Fruit fly (Drosophila melanogaster) whole organism, prepupa: Measurements from ENCODE around the gene Edc3.

ENCODE experiments used
- Blimp-1 ChIP-seq: fragments of 200-800 bp; sonication (Bioruptor generic); optimal IDR thresholded peaks from 3 replicates; lab custom pipeline; 2017; ENCODE audit warnings: missing biosample characterization, missing genetic modification characterization, mild to moderate bottlenecking, moderate library complexity, missing genetic modification reagents
- CG10631 ChIP-seq: fragments of 200-800 bp; sonication (Bioruptor generic); optimal IDR thresholded peaks from 2 replicates; lab custom pipeline; 2016; ENCODE audit warnings: missing biosample characterization, missing genetic modification characterization
- CG11294 ChIP-seq: fragments of 200-800 bp; sonication (Bioruptor generic); IDR thresholded peaks from 2 replicates; pipeline ENCODE4 v1.3.6; 2022; ENCODE audit warnings: missing biosample characterization, missing genetic modification characterization
- CG11902 ChIP-seq: fragments of 200-800 bp; sonication (Bioruptor generic); optimal IDR thresholded peaks from 3 replicates; lab custom pipeline; 2016; ENCODE audit warnings: missing biosample characterization, missing genetic modification characterization
- CG15336 ChIP-seq: fragments of 200-800 bp; sonication (Bioruptor generic); IDR thresholded peaks from 2 replicates; pipeline ENCODE4 v1.3.6; 2022; ENCODE audit warnings: missing biosample characterization, missing genetic modification characterization
- CG1621 ChIP-seq: fragments of 200-800 bp; sonication (Bioruptor generic); optimal IDR thresholded peaks from 3 replicates; lab custom pipeline; 2018; ENCODE audit warnings: missing biosample characterization, mild to moderate bottlenecking, missing genetic modification characterization
- CG3032 ChIP-seq: fragments of 200-800 bp; optimal IDR thresholded peaks from 2 replicates; lab custom pipeline; 2019; ENCODE audit warnings: missing biosample characterization, mild to moderate bottlenecking, missing genetic modification characterization, moderate library complexity
- CG34406 ChIP-seq: fragments of 200-800 bp; sonication (Bioruptor generic); optimal IDR thresholded peaks from 3 replicates; lab custom pipeline; 2016; ENCODE audit warnings: missing biosample characterization, missing genetic modification characterization
- CG6163 ChIP-seq: fragments of 200-800 bp; sonication (Bioruptor generic); IDR thresholded peaks from 3 replicates; pipeline ENCODE4 v1.3.6; 2022; ENCODE audit warnings: missing biosample characterization, missing genetic modification characterization
- CG6276 ChIP-seq: fragments of 200-800 bp; sonication (Bioruptor generic); optimal IDR thresholded peaks from 2 replicates; lab custom pipeline; 2017; ENCODE audit warnings: missing biosample characterization, mild to moderate bottlenecking, missing genetic modification characterization
- CG6792 ChIP-seq: fragments of 200-800 bp; sonication (Bioruptor generic); optimal IDR thresholded peaks from 3 replicates; lab custom pipeline; 2016; ENCODE audit warnings: missing biosample characterization, missing genetic modification characterization
- CG6808 ChIP-seq: fragments of 200-800 bp; sonication (Bioruptor generic); optimal IDR thresholded peaks from 3 replicates; lab custom pipeline; 2017; ENCODE audit warnings: missing biosample characterization, missing genetic modification characterization, mild to moderate bottlenecking, moderate library complexity, missing genetic modification reagents
- CG6854 ChIP-seq: fragments of 200-800 bp; sonication (Bioruptor generic); optimal IDR thresholded peaks from 2 replicates; lab custom pipeline; 2017; ENCODE audit warnings: missing biosample characterization, mild to moderate bottlenecking, missing genetic modification characterization
- CG7368 ChIP-seq: fragments of 200-800 bp; sonication (Bioruptor generic); optimal IDR thresholded peaks from 3 replicates; lab custom pipeline; 2016; ENCODE audit warnings: missing biosample characterization, missing genetic modification characterization
- CG8119 ChIP-seq: fragments of 200-800 bp; sonication (Bioruptor generic); IDR thresholded peaks from 3 replicates; pipeline ENCODE4 v1.3.6; 2022; ENCODE audit warnings: missing biosample characterization, missing genetic modification characterization
- CG8319 ChIP-seq: fragments of 200-800 bp; sonication (Bioruptor generic); optimal IDR thresholded peaks from 3 replicates; lab custom pipeline; 2016; ENCODE audit warnings: missing biosample characterization, missing genetic modification characterization
- CG8632 ChIP-seq: fragments of 200-800 bp; sonication (Bioruptor generic); optimal IDR thresholded peaks from 3 replicates; lab custom pipeline; 2016; ENCODE audit warnings: missing biosample characterization, missing genetic modification characterization
- CG9139 ChIP-seq: fragments of 200-800 bp; sonication (Bioruptor generic); optimal IDR thresholded peaks from 3 replicates; lab custom pipeline; 2017; ENCODE audit warnings: missing biosample characterization, mild to moderate bottlenecking, missing genetic modification characterization
- Eip75B ChIP-seq: fragments of 200-800 bp; sonication (Bioruptor generic); optimal IDR thresholded peaks from 3 replicates; lab custom pipeline; 2016; ENCODE audit warnings: missing biosample characterization, missing genetic modification characterization
- Eip78C ChIP-seq: fragments of 200-800 bp; sonication (Bioruptor generic); peaks from one replicate; lab custom pipeline; 2016; ENCODE audit warnings: missing biosample characterization, missing genetic modification characterization
- Eip93F ChIP-seq: fragments of 200-800 bp; sonication (Bioruptor generic); optimal IDR thresholded peaks from 2 replicates; lab custom pipeline; 2016; ENCODE audit warnings: missing biosample characterization, mild to moderate bottlenecking, missing genetic modification characterization
- Ets21C ChIP-seq: fragments of 200-800 bp; sonication (Bioruptor generic); optimal IDR thresholded peaks from 3 replicates; lab custom pipeline; 2016; ENCODE audit warnings: missing biosample characterization, missing genetic modification characterization
- Ets96B ChIP-seq: fragments of 200-800 bp; optimal IDR thresholded peaks from 2 replicates; lab custom pipeline; 2019; ENCODE audit warnings: missing biosample characterization, mild to moderate bottlenecking, missing genetic modification characterization, moderate library complexity
- Hr38 ChIP-seq: sonication (Bioruptor generic); optimal IDR thresholded peaks from 2 replicates; lab custom pipeline; 2016; ENCODE audit warnings: missing biosample characterization, missing genetic modification characterization
- Hr4 ChIP-seq: fragments of 200-800 bp; sonication (Bioruptor generic); optimal IDR thresholded peaks from 3 replicates; lab custom pipeline; 2016; ENCODE audit warnings: missing biosample characterization, missing genetic modification characterization
- Met ChIP-seq: fragments of 200-800 bp; sonication (Bioruptor generic); optimal IDR thresholded peaks from 3 replicates; lab custom pipeline; 2016; ENCODE audit warnings: missing biosample characterization, missing genetic modification characterization
- Sox102F ChIP-seq: fragments of 200-800 bp; sonication (Bioruptor generic); optimal IDR thresholded peaks from 2 replicates; lab custom pipeline; 2016; ENCODE audit warnings: missing biosample characterization, mild to moderate bottlenecking, missing genetic modification characterization
- Sox15 ChIP-seq: fragments of 200-800 bp; sonication (Bioruptor generic); optimal IDR thresholded peaks from 3 replicates; lab custom pipeline; 2016; ENCODE audit warnings: missing biosample characterization, missing genetic modification characterization
- achi ChIP-seq: fragments of 200-800 bp; sonication (Bioruptor generic); optimal IDR thresholded peaks from 3 replicates; lab custom pipeline; 2016; ENCODE audit warnings: missing biosample characterization, missing genetic modification characterization
- cyc ChIP-seq: fragments of 200-800 bp; sonication (Bioruptor generic); optimal IDR thresholded peaks from 3 replicates; lab custom pipeline; 2016; ENCODE audit warnings: missing biosample characterization, missing genetic modification characterization
- dsx ChIP-seq: fragments of 200-800 bp; optimal IDR thresholded peaks from 3 replicates; lab custom pipeline; 2019; ENCODE audit warnings: missing biosample characterization, mild to moderate bottlenecking, missing genetic modification characterization, moderate library complexity; ENCODE audit not compliant: poor library complexity, severe bottlenecking
- eg ChIP-seq: fragments of 200-800 bp; sonication (Bioruptor generic); IDR thresholded peaks from 3 replicates; pipeline ENCODE4 v1.3.6; 2022; ENCODE audit warnings: missing biosample characterization, missing genetic modification characterization
- fd59A ChIP-seq: fragments of 200-800 bp; sonication (Bioruptor generic); optimal IDR thresholded peaks from 2 replicates; lab custom pipeline; 2017; ENCODE audit warnings: missing biosample characterization, mild to moderate bottlenecking, missing genetic modification characterization, missing genetic modification reagents
- fkh ChIP-seq: fragments of 200-800 bp; sonication (Bioruptor generic); optimal IDR thresholded peaks from 3 replicates; lab custom pipeline; 2017; ENCODE audit warnings: missing biosample characterization, mild to moderate bottlenecking, missing genetic modification characterization, moderate library complexity
- lz ChIP-seq: fragments of 200-800 bp; sonication (Bioruptor generic); optimal IDR thresholded peaks from 3 replicates; lab custom pipeline; 2016; ENCODE audit warnings: missing biosample characterization, missing genetic modification characterization
- net ChIP-seq: fragments of 200-800 bp; sonication (Bioruptor generic); optimal IDR thresholded peaks from 3 replicates; lab custom pipeline; 2016; ENCODE audit warnings: missing biosample characterization, missing genetic modification characterization
- pdm3 ChIP-seq: fragments of 200-800 bp; sonication (Bioruptor generic); optimal IDR thresholded peaks from 3 replicates; lab custom pipeline; 2016; ENCODE audit warnings: missing biosample characterization, missing genetic modification characterization
- salr ChIP-seq, 2 experiments: fragments of 200-800 bp; sonication (Bioruptor generic); optimal IDR thresholded peaks; 3 replicates each; lab custom pipeline; 2016 to 2018; ENCODE audit warnings: missing biosample characterization in 2 of 2, missing genetic modification characterization in 2 of 2, mild to moderate bottlenecking in 1 of 2
- spab ChIP-seq: fragments of 200-800 bp; sonication (Bioruptor generic); optimal IDR thresholded peaks from 2 replicates; lab custom pipeline; 2017; ENCODE audit warnings: missing biosample characterization, mild to moderate bottlenecking, missing genetic modification characterization, missing genetic modification reagents
- ss ChIP-seq, 2 experiments: fragments of 200-800 bp; sonication (Bioruptor generic); optimal IDR thresholded peaks; 2 replicates in 1 of 2; 3 replicates in 1 of 2; lab custom pipeline; 2017 to 2018; ENCODE audit warnings: mild to moderate bottlenecking in 2 of 2, missing biosample characterization in 2 of 2, missing genetic modification characterization in 2 of 2, moderate library complexity in 1 of 2
- svp ChIP-seq: fragments of 200-800 bp; sonication (Bioruptor generic); peaks from one replicate; lab custom pipeline; 2016; ENCODE audit warnings: missing biosample characterization, missing genetic modification characterization

The Edc3 gene

dm6 chr3L:17491646-17492045 lies 38.0 kb downstream of the Edc3 start:
- peak in 1 of 2 experiments; percentile 93 for TF ChIP-seq ss (GFP tag; optimal IDR thresholded peaks at IDR 0.05; lab: Kevin White, UChicago)
- TF ChIP-seq pdm3 (GFP tag; lab: Kevin White, UChicago) = no peak
- TF ChIP-seq Sox15 = no peak
- no peak for TF ChIP-seq Eip93F (GFP tag; lab: Kevin White, UChicago)
- TF ChIP-seq Eip78C (GFP tag; lab: Kevin White, UChicago) = peak; percentile 72
- TF ChIP-seq Ets21C (GFP tag; lab: Kevin White, UChicago) = no peak
- peak; percentile 1 for TF ChIP-seq CG1621
- peak; percentile 87 for TF ChIP-seq dsx (GFP tag; lab: Kevin White, UChicago)
- TF ChIP-seq Eip75B (GFP tag; lab: Kevin White, UChicago) = peak; percentile 3
- TF ChIP-seq spab (GFP tag; lab: Kevin White, UChicago) = no peak
- no peak for TF ChIP-seq CG6276 (GFP tag; lab: Kevin White, UChicago)
- peak; percentile 10 for TF ChIP-seq Blimp-1 (GFP tag; lab: Kevin White, UChicago)
- no peak for TF ChIP-seq Met
- TF ChIP-seq CG6792 (GFP tag; lab: Kevin White, UChicago) = no peak
- no peak for TF ChIP-seq fd59A (GFP tag; lab: Kevin White, UChicago)
- no peak for TF ChIP-seq CG6163
- TF ChIP-seq lz (GFP tag; lab: Kevin White, UChicago) = no peak
- no peak for TF ChIP-seq CG34406 (GFP tag; lab: Kevin White, UChicago)
- no peak for TF ChIP-seq Ets96B (tag; lab: Kevin White, UChicago)
- TF ChIP-seq cyc = no peak

DNA sequence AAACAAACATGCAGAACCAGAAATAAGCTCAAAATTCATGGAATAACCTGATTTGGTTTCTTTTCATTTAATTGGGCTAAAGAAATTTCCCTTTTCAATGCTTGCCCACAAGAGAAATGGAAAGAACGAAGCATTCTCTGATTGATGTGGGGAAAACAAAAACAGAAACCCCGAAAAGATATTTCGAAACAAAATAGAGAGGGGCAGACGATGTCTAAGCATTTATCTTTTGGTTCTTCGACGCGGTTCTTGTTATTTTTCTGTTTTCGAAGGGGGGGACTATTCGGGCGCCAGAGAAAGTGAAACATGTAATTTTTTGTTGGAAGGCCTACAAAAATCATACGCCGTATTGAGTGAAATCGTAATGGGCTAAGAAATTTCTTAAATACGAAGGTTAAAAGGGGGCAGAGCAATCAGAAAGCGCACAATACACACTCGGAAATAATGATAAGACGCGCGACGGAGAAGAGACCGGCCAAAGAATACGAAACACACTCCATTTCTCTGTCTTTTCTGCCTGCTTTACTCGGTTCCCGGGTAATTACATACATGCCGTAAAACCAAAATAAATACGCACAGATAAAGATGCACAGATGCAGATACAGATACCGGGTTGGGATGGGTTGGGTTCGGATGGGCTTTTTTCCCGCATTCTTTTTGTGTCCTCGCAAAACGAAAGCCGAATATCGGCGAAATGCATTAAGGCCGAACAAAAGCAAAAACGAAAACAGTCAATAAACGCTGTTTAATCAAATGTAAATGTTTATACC lies 40.9 kb downstream of the Edc3 start:
- TF ChIP-seq CG1621 = peak; percentile 16
- no peak for TF ChIP-seq CG3032 (tag; lab: Kevin White, UChicago)
- TF ChIP-seq CG8319 = no peak
- peak; percentile 89 for TF ChIP-seq svp
- peak; percentile 5 for TF ChIP-seq Eip75B (GFP tag; lab: Kevin White, UChicago)
- peak; percentile 30 for TF ChIP-seq Blimp-1 (GFP tag; lab: Kevin White, UChicago)
- TF ChIP-seq fkh (GFP tag; lab: Kevin White, UChicago) = peak; percentile 12
- TF ChIP-seq ss (GFP tag; optimal IDR thresholded peaks at IDR 0.05; lab: Kevin White, UChicago) = peak; percentile 2 to 27
- peak; percentile 62 for TF ChIP-seq Eip78C (GFP tag; lab: Kevin White, UChicago)

dm6 chr3L:17486794-17487726 lies 42.6 kb downstream of the Edc3 start, which contains the start of gene Oatp74D:
Gene Oatp74D (plus strand): TSS chr3L:17487118.
- peak; percentile 82 for TF ChIP-seq Hr4
- TF ChIP-seq fkh (GFP tag; lab: Kevin White, UChicago) = peak; percentile 99
- peak; percentile 74 for TF ChIP-seq net (GFP tag; lab: Kevin White, UChicago)
- TF ChIP-seq salr (GFP tag; optimal IDR thresholded peaks at IDR 0.05; lab: Kevin White, UChicago) = peak in 1 of 2 experiments; percentile 47
- peak; percentile 11 for TF ChIP-seq Sox15
- TF ChIP-seq eg (GFP tag; lab: Robert Waterston, UW) = peak; percentile 79
- TF ChIP-seq CG6854 (GFP tag; lab: Kevin White, UChicago) = peak; percentile 64
- 0 out of 2 replicates have a peak, but pooled peaks have one; percentile 26 for TF ChIP-seq CG11294 (GFP tag; lab: Robert Waterston, UW)
- peak; percentile 56 for TF ChIP-seq cyc
- peak; percentile 65 for TF ChIP-seq pdm3 (GFP tag; lab: Kevin White, UChicago)
- peak; percentile 67 for TF ChIP-seq CG15336 (GFP tag; lab: Robert Waterston, UW)
- TF ChIP-seq CG8632 (GFP tag; lab: Kevin White, UChicago) = peak; percentile 63
- TF ChIP-seq dsx (GFP tag; lab: Kevin White, UChicago) = peak; percentile 45
- peak; percentile 78 for TF ChIP-seq CG8119 (GFP tag; lab: Robert Waterston, UW)
- TF ChIP-seq CG11902 = no peak
- TF ChIP-seq Ets21C (GFP tag; lab: Kevin White, UChicago) = peak; percentile 58
- peak; percentile 47 for TF ChIP-seq CG7368 (GFP tag; lab: Kevin White, UChicago)
- TF ChIP-seq achi = peak; percentile 49
- TF ChIP-seq lz (GFP tag; lab: Kevin White, UChicago) = peak; percentile 72
- peak; percentile 62 for TF ChIP-seq Blimp-1 (GFP tag; lab: Kevin White, UChicago)
- peak; percentile 83 for TF ChIP-seq Eip93F (GFP tag; lab: Kevin White, UChicago)
- TF ChIP-seq Hr38 (GFP tag; lab: Kevin White, UChicago) = no peak
- no peak for TF ChIP-seq CG6808 (GFP tag; lab: Kevin White, UChicago)
- TF ChIP-seq spab (GFP tag; lab: Kevin White, UChicago) = no peak
- peak; percentile 80 for TF ChIP-seq Met
- peak; percentile 46 for TF ChIP-seq CG6792 (GFP tag; lab: Kevin White, UChicago)
- peak; percentile 90 for TF ChIP-seq Eip78C (GFP tag; lab: Kevin White, UChicago)
- TF ChIP-seq CG9139 (GFP tag; lab: Kevin White, UChicago) = peak; percentile 17
- TF ChIP-seq CG6276 (GFP tag; lab: Kevin White, UChicago) = peak; percentile 31
- TF ChIP-seq Sox102F (GFP tag; lab: Kevin White, UChicago) = peak; percentile 71
- TF ChIP-seq CG10631 (GFP tag; lab: Kevin White, UChicago) = peak; percentile 45
